Worm (Caenorhabditis elegans) whole organism, dauer: ENCODE measurements around the gene F07H5.7.

ENCODE experiments used
- unc-62 ChIP-seq: sonication (generic microtip); optimal IDR thresholded peaks from 2 replicates; lab custom pipeline; 2017; ENCODE audit warnings: missing biosample characterization, missing genetic modification reagents, missing genetic modification characterization

The F07H5.7 gene

DNA sequence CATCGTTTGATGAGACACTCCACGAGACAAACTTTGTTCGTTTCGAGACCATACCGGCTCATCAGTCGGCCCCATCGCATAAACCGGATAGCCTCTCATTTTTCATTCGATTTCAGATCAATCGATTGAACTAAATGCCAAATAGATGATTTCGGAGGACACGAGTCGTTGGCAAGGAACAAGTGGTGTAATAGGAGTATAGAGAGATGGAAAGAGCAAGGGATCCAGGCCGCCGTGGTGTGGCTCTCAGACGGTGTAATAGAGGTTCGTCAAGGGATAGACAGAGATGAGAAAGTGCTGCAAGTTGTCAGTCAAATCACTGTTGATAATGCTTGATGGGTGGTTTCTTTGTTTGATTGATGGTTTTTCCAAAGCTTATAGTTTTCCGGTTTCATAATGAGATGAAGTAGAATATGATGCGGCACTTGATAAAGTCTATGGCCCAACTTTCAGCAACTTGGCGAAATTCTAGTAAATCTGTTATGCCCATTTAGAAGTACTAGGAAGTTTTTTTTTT, 10.5 kb downstream of the F07H5.7 start, which contains the start of gene sgn-1:
Gene sgn-1, minus strand, starts transcription at position 220 of the 517 bp plus-strand sequence.
- TF ChIP-seq unc-62, result no peak

DNA sequence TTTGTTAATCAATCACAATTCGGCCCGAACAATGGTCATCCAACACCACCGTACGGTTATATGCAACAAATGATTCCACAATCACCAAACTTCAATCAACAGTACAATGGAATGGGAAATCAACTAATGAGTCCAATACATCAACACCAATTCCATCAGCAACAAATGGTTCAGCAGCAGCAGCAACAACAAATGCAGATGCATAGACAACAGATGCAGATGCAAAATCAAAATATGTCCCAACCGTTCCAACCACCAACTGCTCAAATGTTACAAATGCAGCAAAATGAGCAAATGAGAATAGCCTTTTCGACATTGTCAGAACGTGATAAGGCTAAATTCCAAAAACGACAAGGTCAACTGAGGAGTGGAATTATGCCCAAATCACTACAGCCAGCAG, 17.5 kb downstream of the F07H5.7 start:
- no peak for TF ChIP-seq unc-62

DNA sequence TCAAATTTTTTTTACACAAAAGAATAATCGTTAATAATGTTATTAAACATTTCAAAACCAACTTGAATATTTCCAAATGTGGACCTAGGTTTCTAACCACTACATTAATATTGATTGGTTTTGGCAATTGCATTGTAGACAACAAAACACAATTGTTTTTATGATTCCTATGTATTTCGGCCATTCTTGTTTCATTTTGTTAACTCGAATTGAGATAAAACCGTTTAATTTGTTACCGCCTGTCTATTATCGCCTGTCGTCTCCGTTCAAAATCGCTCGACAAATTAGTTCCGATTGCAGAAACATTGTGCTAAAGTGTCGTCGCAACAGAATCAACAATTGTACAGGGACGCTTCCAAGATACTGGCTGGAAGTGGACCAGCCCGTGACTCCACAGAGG, 23.3 kb downstream of the F07H5.7 start, which contains the start of gene let-19:
Gene let-19, plus strand, starts transcription at position 301 of the 400 bp plus-strand sequence.
- TF ChIP-seq unc-62, result no peak

DNA sequence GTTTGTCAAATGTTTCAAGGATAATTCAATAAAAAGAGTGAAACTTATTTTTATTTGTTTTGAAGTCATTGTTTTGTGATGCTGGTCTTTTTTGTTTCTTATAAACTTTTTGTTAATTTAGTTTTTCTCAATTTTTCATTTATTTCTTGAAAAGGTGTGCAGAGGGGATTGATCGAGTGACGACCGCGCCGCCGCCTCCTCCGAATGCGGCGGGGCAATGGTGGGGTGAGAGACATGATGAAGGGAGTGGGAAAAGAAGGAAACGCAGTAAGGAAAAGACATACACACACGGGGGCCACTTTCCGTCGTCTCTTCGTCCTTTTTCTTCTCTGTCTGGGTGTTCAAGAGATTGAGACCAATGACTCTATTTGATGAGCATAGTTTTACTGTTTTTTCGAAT, 24.6 kb downstream of the F07H5.7 start:
- no peak for TF ChIP-seq unc-62

DNA sequence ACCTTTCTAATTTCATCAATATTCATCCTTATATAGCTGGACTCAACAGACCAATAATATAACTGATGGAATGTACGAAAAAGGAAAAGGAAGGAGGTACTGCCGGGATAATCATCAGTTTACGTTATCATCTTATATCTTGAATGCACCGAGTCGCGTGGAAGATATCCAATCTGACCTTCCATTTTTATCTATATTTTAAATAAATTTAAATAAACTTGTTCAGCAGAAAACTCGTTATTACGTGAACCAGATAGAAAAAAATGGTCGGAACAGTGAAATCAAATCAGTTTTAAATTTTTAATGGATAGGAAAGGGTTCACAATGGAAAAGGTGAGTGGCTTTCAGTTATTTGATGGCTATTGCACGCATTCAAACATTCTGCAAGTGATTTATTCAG, 27.1 kb downstream of the F07H5.7 start, which contains the start of gene pah-1:
Gene pah-1, minus strand, starts transcription at position 101 of the 400 bp plus-strand sequence.
- TF ChIP-seq unc-62, result no peak

DNA sequence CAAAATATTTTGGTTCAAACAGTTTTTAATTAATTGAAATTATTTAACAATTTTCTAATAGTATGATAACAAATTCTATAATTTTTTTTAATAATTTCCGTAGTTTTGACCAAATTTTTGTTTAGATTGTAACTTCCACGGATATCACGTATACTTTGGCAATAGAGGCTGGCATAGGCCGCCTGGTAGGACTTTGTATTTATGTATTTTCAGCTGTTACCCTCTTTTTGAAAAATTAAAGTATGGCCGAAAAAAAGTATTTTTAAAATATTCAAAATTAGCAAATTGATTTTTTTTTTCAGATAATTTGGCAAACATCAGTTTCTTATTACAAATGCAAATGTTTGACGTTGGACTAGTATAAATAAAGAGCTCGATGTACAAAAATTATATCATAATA, 27.5 kb downstream of the F07H5.7 start, which contains the start of the genes nsph-1.1 and K08F8.15:
Gene nsph-1.1, plus strand, starts transcription at position 301 of the 400 bp plus-strand sequence.
Gene K08F8.15, plus strand, starts transcription at position 335 of the 400 bp plus-strand sequence.
- no peak for TF ChIP-seq unc-62

DNA sequence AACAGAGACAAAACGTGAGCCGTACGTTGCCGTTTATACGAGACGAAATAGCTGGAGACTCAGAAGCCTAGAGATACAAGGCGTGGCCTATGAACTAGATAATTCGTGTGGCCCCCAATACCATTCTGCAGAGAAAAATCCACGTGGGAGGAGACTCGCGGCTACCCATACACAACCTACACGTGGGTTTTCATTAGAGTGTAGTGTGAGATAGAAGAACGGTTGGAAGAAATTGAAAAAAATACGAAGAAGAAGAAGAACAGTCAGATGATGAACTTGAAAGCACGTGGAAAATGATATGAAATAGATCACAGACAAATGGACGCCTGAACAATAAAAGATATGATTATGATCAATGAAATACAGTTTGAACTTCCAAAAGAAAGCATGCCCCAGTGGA, 28.8 kb downstream of the F07H5.7 start:
- TF ChIP-seq unc-62, result no peak

DNA sequence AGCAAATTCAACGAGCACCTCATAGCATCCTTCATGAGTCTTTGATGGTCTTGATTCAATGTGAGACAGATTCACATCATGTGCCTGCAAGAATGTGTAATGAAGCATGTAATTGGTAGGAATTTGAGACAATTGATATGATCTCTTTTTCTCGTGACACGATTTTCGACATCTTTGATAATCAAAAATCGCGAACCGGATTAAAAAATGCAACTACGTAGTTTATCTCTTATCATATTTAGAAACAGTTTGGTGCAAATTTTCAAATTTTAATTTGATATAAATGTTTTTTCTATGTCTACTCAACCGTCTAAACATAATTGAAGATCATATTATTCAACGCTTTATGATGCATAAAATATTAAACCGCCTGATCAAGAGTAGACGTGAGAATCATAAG, 29.6 kb downstream of the F07H5.7 start:
- no peak for TF ChIP-seq unc-62

DNA sequence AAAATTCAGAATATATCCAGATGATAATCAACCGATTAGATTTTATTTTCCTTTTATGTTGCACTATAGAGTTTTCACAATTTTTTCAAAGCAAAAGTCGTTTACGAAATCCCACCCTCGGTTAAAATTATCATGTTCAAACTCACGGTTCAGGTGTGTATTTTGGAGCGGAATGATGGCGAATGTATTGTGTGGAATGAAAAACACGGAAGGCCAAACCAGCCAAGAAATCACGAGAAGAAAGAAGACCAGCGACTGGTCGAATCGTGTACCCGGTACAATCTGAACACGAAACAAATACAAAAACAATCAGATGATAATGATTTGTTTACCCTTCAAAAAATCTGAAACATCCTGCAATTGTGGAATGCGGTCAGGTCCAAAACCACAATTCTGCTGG, 30.6 kb downstream of the F07H5.7 start:
- TF ChIP-seq unc-62, result no peak

DNA sequence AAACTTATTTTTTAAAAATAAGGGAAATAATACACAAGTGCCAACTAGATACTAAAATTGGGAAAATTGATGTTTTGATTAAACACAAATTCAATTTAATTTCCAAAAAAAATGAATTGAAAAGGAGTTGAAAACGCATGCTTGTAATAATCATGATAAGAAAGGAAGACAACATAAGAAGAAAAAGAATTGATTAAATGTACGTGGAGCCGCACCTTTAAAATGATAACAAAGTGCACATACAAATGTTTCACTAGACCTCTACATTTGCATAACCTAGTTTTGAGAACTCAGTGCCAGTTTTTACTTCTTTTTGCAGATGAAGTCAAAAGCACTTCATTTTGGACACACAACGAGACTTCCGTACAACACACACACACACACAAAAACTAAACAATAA, 32.2 kb downstream of the F07H5.7 start:
- TF ChIP-seq unc-62, result no peak

DNA sequence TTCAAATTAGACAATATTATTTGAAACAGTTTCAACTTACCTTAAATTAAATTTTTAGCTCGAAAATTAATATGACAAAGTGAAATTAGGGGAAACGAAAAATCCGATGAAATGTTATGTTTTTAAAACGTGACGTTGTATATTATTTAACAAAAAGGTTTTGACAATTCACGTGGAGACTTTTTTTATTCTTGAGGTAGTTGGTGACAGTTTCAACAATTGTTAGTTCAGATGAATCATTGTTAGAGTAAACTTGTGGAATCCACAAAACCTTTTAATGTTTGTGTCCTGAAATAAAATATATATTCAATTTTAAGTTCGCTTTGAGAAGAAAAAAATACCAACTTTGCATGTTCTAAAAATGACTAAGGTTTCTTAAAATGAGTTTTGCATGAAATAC, 34.5 kb downstream of the F07H5.7 start, which contains the start of gene fut-1:
Gene fut-1, minus strand, starts transcription at position 101 of the 400 bp plus-strand sequence.
- TF ChIP-seq unc-62, result no peak

DNA sequence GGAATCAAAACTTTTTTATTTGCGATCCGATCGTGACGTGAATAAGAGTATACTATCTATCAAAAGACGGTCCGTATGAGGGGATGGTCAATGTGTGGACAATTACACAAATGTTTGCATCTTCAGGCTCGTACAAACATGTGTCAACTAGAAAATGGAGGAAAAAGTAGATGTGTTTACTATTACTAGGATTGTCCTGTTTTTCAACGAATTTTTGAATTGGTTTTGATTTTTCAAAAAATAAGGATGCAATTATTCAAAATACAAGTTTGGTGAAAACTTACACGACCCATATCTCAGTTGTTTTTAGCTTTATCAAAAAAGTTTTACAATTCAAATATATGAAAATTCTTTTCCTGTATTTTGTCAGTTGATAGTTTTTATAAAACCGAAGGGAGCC, 38.7 kb downstream of the F07H5.7 start, which contains the start of gene K08F8.7:
Gene K08F8.7, minus strand, starts transcription at position 101 of the 400 bp plus-strand sequence.
- TF ChIP-seq unc-62, result no peak

DNA sequence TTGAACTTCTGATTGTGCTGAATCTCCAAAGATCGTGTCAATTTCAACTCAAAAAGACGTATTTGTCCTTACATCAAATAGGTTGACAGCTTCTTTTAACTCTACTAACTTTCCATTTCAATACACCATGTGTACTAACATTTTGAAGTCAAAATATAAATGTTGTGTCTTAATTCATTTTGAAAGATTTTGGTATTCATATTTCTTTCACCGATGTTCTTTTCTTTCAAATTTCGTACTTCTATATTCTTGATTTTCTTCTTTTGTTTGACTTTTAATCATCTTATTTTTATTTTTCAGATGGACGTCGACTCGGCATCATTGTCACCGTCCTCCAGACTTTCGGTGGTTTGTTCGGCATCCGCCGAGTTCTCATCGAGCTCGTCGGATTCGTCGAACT, 42.3 kb downstream of the F07H5.7 start, which contains the start of gene atf-2:
Gene atf-2, plus strand, starts transcription at position 301 of the 400 bp plus-strand sequence.
- no peak for TF ChIP-seq unc-62

DNA sequence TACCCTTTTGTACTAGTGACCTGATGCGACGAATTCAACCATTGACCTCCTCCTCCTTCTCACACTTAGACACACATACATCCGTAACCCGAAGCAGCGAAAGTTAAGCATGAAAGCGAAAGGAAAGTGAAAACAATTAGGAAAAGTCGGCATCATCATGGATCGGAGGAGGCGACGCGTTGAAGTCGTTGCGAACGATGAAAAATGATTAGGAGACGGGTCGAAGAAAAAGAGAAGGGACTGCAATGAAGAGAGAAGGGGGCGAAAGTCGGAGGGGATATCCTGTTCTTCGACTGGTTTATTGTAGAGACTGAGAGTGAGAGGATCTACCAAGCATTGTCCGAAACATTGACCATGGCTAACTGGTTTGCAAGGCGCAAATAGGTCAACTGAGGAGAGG, 42.9 kb downstream of the F07H5.7 start:
- TF ChIP-seq unc-62, result no peak

DNA sequence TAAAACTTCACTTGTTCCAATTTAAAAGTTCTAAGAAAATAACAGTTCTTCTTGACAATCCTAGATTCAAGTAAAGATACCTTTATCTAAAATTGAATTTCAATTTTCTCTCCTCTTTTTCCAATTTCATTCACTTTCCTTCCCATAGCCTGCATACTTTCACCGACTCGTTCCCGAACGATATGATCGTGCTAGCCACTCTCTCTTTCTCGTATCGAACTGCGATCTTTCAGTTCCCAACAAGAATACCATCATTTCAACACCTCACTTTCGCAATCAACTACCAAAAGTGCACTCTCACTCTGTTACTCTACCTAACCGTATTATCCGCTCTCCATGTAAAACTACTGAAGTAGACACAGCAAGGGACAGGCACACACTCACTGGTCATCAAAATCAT, 43.9 kb downstream of the F07H5.7 start:
- no peak for TF ChIP-seq unc-62

DNA sequence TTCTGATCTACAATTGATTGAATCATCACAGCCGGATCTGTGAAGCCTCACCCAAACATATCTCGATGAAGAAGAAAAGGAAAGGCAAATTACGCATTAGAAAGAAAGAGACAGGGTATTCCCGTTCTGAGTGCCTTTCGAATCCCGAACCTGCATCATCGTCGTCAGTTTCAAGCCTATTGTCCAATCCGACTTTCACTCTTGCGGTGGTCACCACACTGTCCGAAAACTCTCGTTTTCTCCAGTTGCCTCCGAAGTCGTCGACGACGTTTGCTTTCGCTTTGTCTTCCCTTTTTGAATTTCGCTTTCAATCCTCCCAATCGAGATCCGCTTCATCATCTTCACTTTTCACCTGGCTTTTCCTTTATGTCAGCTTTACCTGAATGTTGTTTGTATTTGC, 44.9 kb downstream of the F07H5.7 start:
- no peak for TF ChIP-seq unc-62

DNA sequence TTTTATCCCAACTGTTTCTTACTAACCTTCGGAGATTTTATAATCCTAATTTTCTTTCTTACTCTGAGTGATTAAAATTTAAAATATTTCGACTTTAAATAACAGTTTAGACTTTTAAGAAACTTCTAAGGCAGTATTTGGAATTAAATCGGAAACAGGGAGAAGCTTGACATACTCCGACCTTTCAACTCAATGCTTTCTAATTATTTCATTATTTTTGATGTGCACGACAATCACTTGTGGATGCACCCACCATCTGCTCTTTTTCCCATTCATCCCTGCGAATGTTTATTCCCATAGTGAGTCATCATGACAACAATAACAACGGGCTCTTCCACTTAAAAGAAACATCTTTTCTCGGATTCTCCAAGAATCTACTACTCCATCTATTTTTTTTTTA, 45.3 kb downstream of the F07H5.7 start:
- no peak for TF ChIP-seq unc-62

DNA sequence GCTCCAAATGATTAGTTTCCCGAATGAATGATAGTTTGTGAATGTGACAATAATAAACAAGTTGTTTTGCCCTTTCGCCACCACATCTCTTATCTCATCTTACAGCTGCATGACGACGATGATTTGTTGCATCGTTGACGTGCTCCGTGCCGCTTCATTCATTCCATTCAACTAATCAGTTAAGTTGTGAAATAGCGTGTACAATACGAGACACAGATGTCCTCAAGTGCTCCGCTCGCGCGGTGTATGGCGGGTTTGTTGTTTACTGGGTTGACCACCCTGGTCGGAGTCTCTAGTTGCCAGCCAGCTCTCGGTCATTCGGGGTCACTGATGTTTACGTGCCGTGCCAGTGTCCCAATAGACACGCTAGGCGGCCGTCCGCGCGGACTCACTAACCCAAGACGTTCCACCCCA, 46.0 kb downstream of the F07H5.7 start:
- TF ChIP-seq unc-62, result no peak
